Worm (Caenorhabditis elegans) whole organism, L4 larva: ENCODE results near the gene nca-2.

Experiments used
- D1046.2 ChIP-seq: fragments of 200-800 bp; sonication (Bioruptor generic); IDR thresholded peaks from 2 replicates; pipeline ENCODE4 v1.3.6; 2022; ENCODE audit warnings: missing genetic modification characterization, missing compliant biosample characterization
- F10B5.3 ChIP-seq: sonication (generic microtip); optimal IDR thresholded peaks from 2 replicates; lab custom pipeline; 2016; ENCODE audit warnings: mild to moderate bottlenecking, missing genetic modification characterization, missing compliant biosample characterization
- F26F4.8 ChIP-seq: fragments of 200-800 bp; sonication (Bioruptor generic); conservative IDR thresholded peaks from 2 replicates; pipeline ENCODE4 v1.3.6; 2022; ENCODE audit warnings: missing genetic modification characterization, missing compliant biosample characterization
- F37D6.2 ChIP-seq: sonication (generic microtip); optimal IDR thresholded peaks from 2 replicates; lab custom pipeline; 2016; ENCODE audit warnings: mild to moderate bottlenecking, missing genetic modification characterization, missing compliant biosample characterization
- Y5F2A.4 ChIP-seq: fragments of 200-800 bp; sonication (Bioruptor generic); optimal IDR thresholded peaks from 2 replicates; lab custom pipeline; 2018; ENCODE audit warnings: mild to moderate bottlenecking, missing genetic modification characterization, missing compliant biosample characterization
- Y75B8A.6 ChIP-seq: fragments of 200-800 bp; sonication (Bioruptor generic); IDR thresholded peaks from 2 replicates; pipeline ENCODE4 v1.3.6; 2022; ENCODE audit warnings: missing genetic modification reagents, missing genetic modification characterization, missing compliant biosample characterization
- ZK546.5 ChIP-seq, 2 experiments: sonication (generic microtip); optimal IDR thresholded peaks; 2 replicates each; lab custom pipeline; 2017; ENCODE audit warnings: missing biosample characterization in 2 of 2, missing genetic modification characterization in 2 of 2
- aha-1 ChIP-seq: fragments of 150-350 bp; peaks from one replicate; lab custom pipeline; 2014; ENCODE audit warnings: missing biosample characterization, missing genetic modification characterization
- arid-1 ChIP-seq: fragments of 200-800 bp; sonication (Bioruptor generic); conservative IDR thresholded peaks from 2 replicates; pipeline ENCODE4 v1.3.6; 2022; ENCODE audit warnings: missing genetic modification reagents, missing genetic modification characterization, missing compliant biosample characterization
- ceh-62 ChIP-seq: sonication (generic microtip); optimal IDR thresholded peaks from 2 replicates; lab custom pipeline; 2017; ENCODE audit warnings: missing biosample characterization, missing genetic modification characterization
- ctbp-1 ChIP-seq: fragments of 200-800 bp; sonication (Bioruptor generic); IDR thresholded peaks from 2 replicates; pipeline ENCODE4 v1.3.6; 2022; ENCODE audit warnings: missing genetic modification reagents, missing genetic modification characterization, missing compliant biosample characterization
- dmd-8 ChIP-seq: fragments of 200-800 bp; sonication (Bioruptor generic); IDR thresholded peaks from 2 replicates; pipeline ENCODE4 v1.3.6; 2022; ENCODE audit warnings: missing genetic modification characterization, missing compliant biosample characterization
- dmd-9 ChIP-seq: fragments of 200-800 bp; sonication (Bioruptor generic); IDR thresholded peaks from 2 replicates; pipeline ENCODE4 v1.3.6; 2022; ENCODE audit warnings: missing genetic modification reagents, missing genetic modification characterization, missing compliant biosample characterization
- duxl-1 ChIP-seq: sonication (generic microtip); optimal IDR thresholded peaks from 2 replicates; lab custom pipeline; 2016; ENCODE audit warnings: mild to moderate bottlenecking, missing genetic modification characterization, moderate library complexity, missing compliant biosample characterization; ENCODE audit not compliant: poor library complexity
- dve-1 ChIP-seq: sonication (generic microtip); optimal IDR thresholded peaks from 2 replicates; lab custom pipeline; 2017; ENCODE audit warnings: antibody characterized with exemption, mild to moderate bottlenecking, missing genetic modification characterization, missing compliant biosample characterization; ENCODE audit not compliant: insufficient read depth
- egl-27 ChIP-seq: sonication (generic microtip); optimal IDR thresholded peaks from 3 replicates; lab custom pipeline; 2017; ENCODE audit warnings: missing biosample characterization, missing genetic modification reagents, missing genetic modification characterization
- hlh-11 ChIP-seq: fragments of 200-800 bp; sonication (Bioruptor generic); optimal IDR thresholded peaks from 2 replicates; lab custom pipeline; 2018; ENCODE audit warnings: mild to moderate bottlenecking, missing genetic modification characterization, missing compliant biosample characterization
- hlh-30 ChIP-seq: sonication (generic microtip); optimal IDR thresholded peaks from 2 replicates; lab custom pipeline; 2017; ENCODE audit warnings: antibody characterized with exemption, mild to moderate bottlenecking, missing genetic modification characterization, missing compliant biosample characterization; ENCODE audit not compliant: insufficient read depth
- jun-1 ChIP-seq: fragments of 150-350 bp; optimal IDR thresholded peaks from 2 replicates; lab custom pipeline; 2014; ENCODE audit warnings: missing biosample characterization, missing genetic modification reagents, missing genetic modification characterization
- lin-1 ChIP-seq: fragments of 200-800 bp; sonication (Bioruptor generic); IDR thresholded peaks from 2 replicates; pipeline ENCODE4 v1.3.6; 2022; ENCODE audit warnings: missing genetic modification reagents, missing genetic modification characterization, missing compliant biosample characterization
- lin-15B ChIP-seq: fragments of 150-350 bp; sonication (generic microtip); optimal IDR thresholded peaks from 3 replicates; lab custom pipeline; 2014; ENCODE audit warnings: missing biosample characterization, missing genetic modification characterization
- lin-29 ChIP-seq: fragments of 200-800 bp; sonication (Bioruptor generic); IDR thresholded peaks from 2 replicates; pipeline ENCODE4 v1.3.6; 2022; ENCODE audit warnings: missing genetic modification reagents, missing genetic modification characterization, missing compliant biosample characterization
- lin-38 ChIP-seq: fragments of 200-800 bp; sonication (Bioruptor generic); IDR thresholded peaks from 2 replicates; pipeline ENCODE4 v1.3.6; 2022; ENCODE audit warnings: missing genetic modification reagents, missing genetic modification characterization, missing compliant biosample characterization
- lin-39 ChIP-seq: fragments of 150-350 bp; optimal IDR thresholded peaks from 2 replicates; lab custom pipeline; 2014; ENCODE audit warnings: missing biosample characterization, missing genetic modification reagents, missing genetic modification characterization
- lir-3 ChIP-seq: sonication (generic microtip); optimal IDR thresholded peaks from 2 replicates; lab custom pipeline; 2016; ENCODE audit warnings: mild to moderate bottlenecking, missing genetic modification characterization, missing compliant biosample characterization
- lsy-2 ChIP-seq, 2 experiments: fragments of 150-350 bp in 1 of 2; sonication (generic microtip) in 1 of 2; optimal IDR thresholded peaks; 2 replicates each; lab custom pipeline; 2014 to 2017; ENCODE audit warnings: missing biosample characterization in 2 of 2, missing genetic modification characterization in 2 of 2
- madf-5 ChIP-seq, 2 experiments: fragments of 200-800 bp; sonication (Bioruptor generic); IDR thresholded peaks; 2 replicates each; pipeline ENCODE4 v1.3.6; 2022; ENCODE audit warnings: missing compliant biosample characterization in 2 of 2, missing genetic modification characterization in 2 of 2
- madf-9 ChIP-seq: fragments of 200-800 bp; sonication (Bioruptor generic); conservative IDR thresholded peaks from 2 replicates; pipeline ENCODE4 v1.3.6; 2022; ENCODE audit warnings: missing genetic modification reagents, missing genetic modification characterization, missing compliant biosample characterization
- mes-2 ChIP-seq: sonication (generic microtip); optimal IDR thresholded peaks from 2 replicates; lab custom pipeline; 2016; ENCODE audit warnings: missing genotype, mild to moderate bottlenecking, missing genetic modification characterization, missing compliant biosample characterization; ENCODE audit not compliant: poor library complexity, severe bottlenecking
- mxl-2 ChIP-seq: fragments of 200-800 bp; sonication (Bioruptor generic); conservative IDR thresholded peaks from 2 replicates; pipeline ENCODE4 v1.3.6; 2022; ENCODE audit warnings: missing genetic modification reagents, missing genetic modification characterization, missing compliant biosample characterization
- nhr-111 ChIP-seq: fragments of 200-800 bp; sonication (Bioruptor generic); optimal IDR thresholded peaks from 2 replicates; lab custom pipeline; 2018; ENCODE audit warnings: mild to moderate bottlenecking, missing genetic modification characterization, missing compliant biosample characterization
- nhr-237 ChIP-seq: sonication (generic microtip); optimal IDR thresholded peaks from 2 replicates; lab custom pipeline; 2017; ENCODE audit warnings: missing biosample characterization, missing genetic modification characterization
- nhr-25 ChIP-seq: sonication (generic microtip); optimal IDR thresholded peaks from 2 replicates; lab custom pipeline; 2017; ENCODE audit warnings: missing genetic modification characterization, mild to moderate bottlenecking, missing compliant biosample characterization, antibody characterized with exemption, moderate library complexity, borderline replicate concordance; ENCODE audit not compliant: insufficient read depth
- nhr-28 ChIP-seq: fragments of 150-350 bp; optimal IDR thresholded peaks from 2 replicates; lab custom pipeline; 2014; ENCODE audit warnings: missing biosample characterization, missing genetic modification characterization
- nhr-42 ChIP-seq: fragments of 200-800 bp; sonication (Bioruptor generic); IDR thresholded peaks from 2 replicates; pipeline ENCODE4 v1.3.6; 2022; ENCODE audit warnings: missing genetic modification characterization, missing compliant biosample characterization
- nhr-77 ChIP-seq: fragments of 150-350 bp; optimal IDR thresholded peaks from 2 replicates; lab custom pipeline; 2014; ENCODE audit warnings: missing biosample characterization, missing genetic modification characterization
- php-3 ChIP-seq: fragments of 200-800 bp; sonication (Bioruptor generic); IDR thresholded peaks from 2 replicates; pipeline ENCODE4 v1.3.6; 2022; ENCODE audit warnings: missing genetic modification reagents, missing genetic modification characterization, missing compliant biosample characterization
- pqm-1 ChIP-seq: sonication (generic microtip); optimal IDR thresholded peaks from 2 replicates; lab custom pipeline; 2017; ENCODE audit warnings: missing biosample characterization, missing genetic modification characterization
- sdz-12 ChIP-seq: fragments of 200-800 bp; sonication (Bioruptor generic); optimal IDR thresholded peaks from 2 replicates; lab custom pipeline; 2018; ENCODE audit warnings: mild to moderate bottlenecking, missing genetic modification characterization, missing compliant biosample characterization
- skn-1 ChIP-seq: fragments of 150-350 bp; optimal IDR thresholded peaks from 2 replicates; lab custom pipeline; 2014; ENCODE audit warnings: missing biosample characterization, missing genetic modification characterization
- snpc-4 ChIP-seq: fragments of 150-350 bp; optimal IDR thresholded peaks from 2 replicates; lab custom pipeline; 2014; ENCODE audit warnings: missing biosample characterization, missing genetic modification characterization
- spr-1 ChIP-seq: sonication (generic microtip); optimal IDR thresholded peaks from 2 replicates; lab custom pipeline; 2016; ENCODE audit warnings: mild to moderate bottlenecking, missing genetic modification characterization, missing compliant biosample characterization
- tag-97 ChIP-seq: fragments of 200-800 bp; sonication (Bioruptor generic); IDR thresholded peaks from 2 replicates; pipeline ENCODE4 v1.3.6; 2022; ENCODE audit warnings: missing genetic modification characterization, missing compliant biosample characterization
- unc-62 ChIP-seq, 3 experiments: fragments of 150-350 bp in 1 of 3; sonication (generic microtip); optimal IDR thresholded peaks in 2 of 3; peaks in 1 of 3; 1 replicate in 1 of 3; 2 replicates in 2 of 3; lab custom pipeline; 2014 to 2017; ENCODE audit warnings: missing biosample characterization in 3 of 3, missing genetic modification characterization in 3 of 3, missing genetic modification reagents in 3 of 3, missing genotype in 1 of 3
- vab-7 ChIP-seq: fragments of 200-800 bp; sonication (Bioruptor generic); IDR thresholded peaks from 2 replicates; pipeline ENCODE4 v1.3.6; 2022; ENCODE audit warnings: missing genetic modification reagents, missing genetic modification characterization, missing compliant biosample characterization
- zag-1 ChIP-seq: fragments of 150-350 bp; optimal IDR thresholded peaks from 2 replicates; lab custom pipeline; 2014; ENCODE audit warnings: missing biosample characterization, missing genetic modification characterization
- zfp-3 ChIP-seq: fragments of 200-800 bp; sonication (Bioruptor generic); conservative IDR thresholded peaks from 2 replicates; pipeline ENCODE4 v1.3.6; 2022; ENCODE audit warnings: missing genetic modification reagents, missing genetic modification characterization, missing compliant biosample characterization
- ztf-11 ChIP-seq: fragments of 150-350 bp; optimal IDR thresholded peaks from 2 replicates; lab custom pipeline; 2014; ENCODE audit warnings: missing biosample characterization, missing genetic modification characterization
- ztf-7 ChIP-seq: fragments of 150-350 bp; optimal IDR thresholded peaks from 2 replicates; lab custom pipeline; 2014; ENCODE audit warnings: missing biosample characterization, missing genetic modification characterization

Gene nca-2

DNA sequence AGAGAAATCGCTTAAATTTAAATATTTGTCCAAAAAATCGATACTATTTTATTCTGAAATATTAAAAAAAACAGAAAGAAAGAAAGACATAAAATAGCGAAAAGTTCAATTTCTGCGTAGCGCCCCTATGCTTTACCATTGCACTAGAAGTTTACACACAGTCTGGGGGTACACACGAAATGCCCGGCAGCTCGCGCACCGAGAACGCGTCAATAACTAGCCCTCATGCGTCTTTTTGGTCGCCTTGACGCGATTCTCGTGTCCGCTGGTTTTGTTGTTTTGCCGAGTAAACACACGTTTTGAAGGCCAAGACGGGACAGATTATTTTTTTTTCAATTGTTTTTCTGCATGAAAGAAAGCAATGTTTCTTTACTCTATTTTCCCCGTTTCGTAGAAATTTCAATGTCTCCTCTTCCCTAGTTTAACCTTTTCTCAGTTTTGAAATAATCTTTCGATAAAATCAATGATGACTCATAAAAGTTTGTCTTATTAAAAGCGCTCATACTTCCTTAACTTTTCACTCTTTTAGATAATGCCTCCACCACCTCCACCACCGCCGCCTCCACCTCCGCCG, 52.8 kb downstream of the nca-2 start, which contains the start of gene wip-1 (continued):
- TF ChIP-seq arid-1 (GFP tag; lab: Robert Waterston, UW) (peak; percentile 98), ceh-62 (tag; lab: Kevin White, UChicago) (no peak), D1046.2 (GFP tag; lab: Robert Waterston, UW) (peak; percentile 74; the same call in 1 of the 2 replicates), spr-1 (tag; lab: Kevin White, UChicago) (peak; percentile 96), snpc-4 (tag; lab: Kevin White, UChicago) (peak; percentile 52), lin-39 (tag; lab: Kevin White, UChicago) (peak; percentile 55), nhr-77 (tag; lab: Kevin White, UChicago) (peak; percentile 98), nhr-237 (tag; lab: Kevin White, UChicago) (peak; percentile 60), jun-1 (peak; percentile 95), sdz-12 (peak; percentile 33), nhr-25 (peak; percentile 95), pqm-1 (tag; lab: Kevin White, UChicago) (peak; percentile 54), lir-3 (peak; percentile 52), mes-2 (peak; percentile 96), dve-1 (tag; lab: Kevin White, UChicago) (peak; percentile 100), nhr-42 (GFP tag; lab: Robert Waterston, UW) (peak; percentile 94), dmd-8 (peak; percentile 76; the same call in 1 of the 2 replicates), lin-29 (GFP tag; lab: Robert Waterston, UW) (peak; percentile 91), hlh-11 (tag; lab: Kevin White, UChicago) (peak; percentile 98), ztf-7 (peak; percentile 93), duxl-1 (tag; lab: Kevin White, UChicago) (peak; percentile 94), madf-9 (GFP tag; lab: Robert Waterston, UW) (peak; percentile 97), F37D6.2 (tag; lab: Kevin White, UChicago) (peak; percentile 95), aha-1 (peak; percentile 100), nhr-111 (GFP tag; lab: Kevin White, UChicago) (peak; percentile 86), ztf-11 (peak; percentile 18), dmd-9 (GFP tag; lab: Robert Waterston, UW) (peak; percentile 94), lin-15B (tag; lab: Kevin White, UChicago) (peak; percentile 65), Y75B8A.6 (GFP tag; lab: Robert Waterston, UW) (no peak), madf-5 (GFP tag; IDR thresholded peaks at IDR 0.05; lab: Robert Waterston, UW) (peak in 1 of 2 experiments; percentile 90; a peak in 1 of 4 replicates), unc-62 (GFP tag; optimal IDR thresholded peaks at IDR 0.05 in 1 of 2; lab: Kevin White, UChicago) (peak in 1 of 2 experiments; percentile 99), unc-62 (tag; optimal IDR thresholded peaks at IDR 0.05; lab: Kevin White, UChicago) (peak; percentile 30), egl-27 (no peak), skn-1 (tag; lab: Kevin White, UChicago) (no peak), lsy-2 (tag; optimal IDR thresholded peaks at IDR 0.05; lab: Kevin White, UChicago) (peak; percentile 88 to 97), hlh-30 (peak; percentile 94), vab-7 (GFP tag; lab: Robert Waterston, UW) (peak; percentile 88), zag-1 (tag; lab: Kevin White, UChicago) (peak; percentile 66), php-3 (GFP tag; lab: Robert Waterston, UW) (peak; percentile 93), nhr-28 (tag; lab: Kevin White, UChicago) (peak; percentile 98), Y5F2A.4 (GFP tag; lab: Kevin White, UChicago) (peak; percentile 77), lin-38 (peak; percentile 95), zfp-3 (peak; percentile 94), tag-97 (GFP tag; lab: Robert Waterston, UW) (no peak), ZK546.5 (tag; optimal IDR thresholded peaks at IDR 0.05; lab: Kevin White, UChicago) (peak in 1 of 2 experiments; percentile 53), ctbp-1 (GFP tag; lab: Robert Waterston, UW) (peak; percentile 96), mxl-2 (GFP tag; lab: Robert Waterston, UW) (peak; percentile 62), F26F4.8 (GFP tag; lab: Robert Waterston, UW) (no peak), F10B5.3 (tag; lab: Kevin White, UChicago) (peak; percentile 93), lin-1 (GFP tag; lab: Robert Waterston, UW) (peak; percentile 96)
